Worm (Caenorhabditis elegans) whole organism, L4 larva: Measurements from ENCODE around the gene Y54G2A.40.

ENCODE experiments used
- T26A8.4 ChIP-seq: fragments of 200-800 bp; sonication (Bioruptor generic); IDR thresholded peaks from 2 replicates; pipeline ENCODE4 v1.3.6; 2022; ENCODE audit warnings: missing genetic modification characterization, missing compliant biosample characterization
- aly-2 ChIP-seq: sonication (generic microtip); optimal IDR thresholded peaks from 2 replicates; lab custom pipeline; 2018; ENCODE audit warnings: missing biosample characterization, missing genetic modification characterization
- ceh-44 ChIP-seq: fragments of 200-800 bp; sonication (Bioruptor generic); IDR thresholded peaks from 2 replicates; pipeline ENCODE4 v1.3.6; 2022; ENCODE audit warnings: missing genetic modification reagents, missing genetic modification characterization, missing compliant biosample characterization
- fkh-10 ChIP-seq: fragments of 150-350 bp; optimal IDR thresholded peaks from 2 replicates; lab custom pipeline; 2014; ENCODE audit warnings: missing biosample characterization, missing genetic modification reagents, missing genetic modification characterization
- hlh-11 ChIP-seq: fragments of 200-800 bp; sonication (Bioruptor generic); optimal IDR thresholded peaks from 2 replicates; lab custom pipeline; 2018; ENCODE audit warnings: mild to moderate bottlenecking, missing genetic modification characterization, missing compliant biosample characterization
- lim-7 ChIP-seq: fragments of 200-800 bp; sonication (Bioruptor generic); IDR thresholded peaks from 2 replicates; pipeline ENCODE4 v1.3.6; 2022; ENCODE audit warnings: missing genetic modification characterization, missing compliant biosample characterization
- lin-13 ChIP-seq: fragments of 150-350 bp; optimal IDR thresholded peaks from 2 replicates; lab custom pipeline; 2014; ENCODE audit warnings: missing biosample characterization, missing genetic modification reagents, missing genetic modification characterization
- lir-3 ChIP-seq: sonication (generic microtip); optimal IDR thresholded peaks from 2 replicates; lab custom pipeline; 2016; ENCODE audit warnings: mild to moderate bottlenecking, missing genetic modification characterization, missing compliant biosample characterization
- skn-1 ChIP-seq: fragments of 150-350 bp; optimal IDR thresholded peaks from 2 replicates; lab custom pipeline; 2014; ENCODE audit warnings: missing biosample characterization, missing genetic modification characterization
- zag-1 ChIP-seq: fragments of 150-350 bp; optimal IDR thresholded peaks from 2 replicates; lab custom pipeline; 2014; ENCODE audit warnings: missing biosample characterization, missing genetic modification characterization

- no peak for TF ChIP-seq skn-1 (tag; lab: Kevin White, UChicago)
- no peak for TF ChIP-seq zag-1 (tag; lab: Kevin White, UChicago)
- no peak for TF ChIP-seq lir-3 (tag; lab: Kevin White, UChicago)
- no peak for TF ChIP-seq ceh-44
- TF ChIP-seq T26A8.4 (GFP tag; lab: Robert Waterston, UW) = no peak
- no peak for TF ChIP-seq aly-2 (tag; lab: Kevin White, UChicago)
- TF ChIP-seq lim-7 (GFP tag; lab: Robert Waterston, UW) = no peak
- no peak for TF ChIP-seq lin-13 (GFP tag; lab: Kevin White, UChicago)
- TF ChIP-seq hlh-11 (tag; lab: Kevin White, UChicago) = no peak
- TF ChIP-seq fkh-10 (GFP tag; lab: Kevin White, UChicago) = no peak
Observed at ce11 chrIV:2892787-2893485, 46.7 kb downstream of the Y54G2A.40 start.
